Fruit fly (Drosophila melanogaster) whole organism, embryonic: ENCODE measurements around the gene Tcs6.
A peak's percentile ranks its signal among the peaks of the same experiment; 100 is the strongest.

Source experiments
- Abd-B ChIP-seq: fragments of 200-800 bp; sonication (Bioruptor generic); optimal IDR thresholded peaks from 2 replicates; lab custom pipeline; 2018; ENCODE audit warnings: missing biosample characterization, mild to moderate bottlenecking, missing genetic modification characterization, moderate library complexity
- CG10209 ChIP-seq: fragments of 200-800 bp; sonication (Bioruptor generic); optimal IDR thresholded peaks from 3 replicates; lab custom pipeline; 2017; ENCODE audit warnings: missing biosample characterization, mild to moderate bottlenecking, missing genetic modification characterization, missing genetic modification reagents
- CG10959 ChIP-seq: fragments of 200-800 bp; sonication (Bioruptor generic); IDR thresholded peaks from 2 replicates; pipeline ENCODE4 v1.3.6; 2022; ENCODE audit warnings: missing biosample characterization, missing genetic modification characterization
- CG12155 ChIP-seq: fragments of 200-800 bp; sonication (Bioruptor generic); optimal IDR thresholded peaks from 3 replicates; lab custom pipeline; 2016; ENCODE audit warnings: missing biosample characterization, missing genetic modification characterization
- CG12659 ChIP-seq: fragments of 200-800 bp; sonication (Bioruptor generic); optimal IDR thresholded peaks from 3 replicates; lab custom pipeline; 2017; ENCODE audit warnings: mild to moderate bottlenecking, missing biosample characterization, missing genetic modification reagents, missing genetic modification characterization
- CG12769 ChIP-seq: fragments of 200-800 bp; sonication (Bioruptor generic); optimal IDR thresholded peaks from 2 replicates; lab custom pipeline; 2019; ENCODE audit warnings: missing biosample characterization, mild to moderate bottlenecking, missing genetic modification characterization, moderate library complexity
- CG13296 ChIP-seq: fragments of 200-800 bp; sonication (Bioruptor generic); optimal IDR thresholded peaks from 3 replicates; lab custom pipeline; 2018; ENCODE audit warnings: missing biosample characterization, mild to moderate bottlenecking, missing genetic modification characterization
- CG1529 ChIP-seq: fragments of 200-800 bp; sonication (Bioruptor generic); optimal IDR thresholded peaks from 3 replicates; lab custom pipeline; 2018; ENCODE audit warnings: missing biosample characterization, missing genetic modification characterization
- CG16863 ChIP-seq: fragments of 200-800 bp; sonication (Bioruptor generic); optimal IDR thresholded peaks from 3 replicates; lab custom pipeline; 2016; ENCODE audit warnings: missing biosample characterization, missing genetic modification characterization
- CG17568 ChIP-seq: fragments of 200-800 bp; sonication (Bioruptor generic); optimal IDR thresholded peaks from 2 replicates; lab custom pipeline; 2018; ENCODE audit warnings: missing biosample characterization, mild to moderate bottlenecking, missing genetic modification characterization, moderate library complexity
- CG2202 ChIP-seq: fragments of 200-800 bp; sonication (Bioruptor generic); optimal IDR thresholded peaks from 2 replicates; lab custom pipeline; 2018; ENCODE audit warnings: missing biosample characterization, mild to moderate bottlenecking, missing genetic modification characterization
- CG2678 ChIP-seq: fragments of 200-800 bp; sonication (Bioruptor generic); optimal IDR thresholded peaks from 3 replicates; lab custom pipeline; 2019; ENCODE audit warnings: missing biosample characterization, mild to moderate bottlenecking, missing genetic modification characterization, moderate library complexity
- CG30431 ChIP-seq: fragments of 200-800 bp; sonication (Bioruptor generic); optimal IDR thresholded peaks from 2 replicates; lab custom pipeline; 2017; ENCODE audit warnings: missing biosample characterization, missing genetic modification characterization
- CG31441 ChIP-seq: fragments of 200-800 bp; sonication (Bioruptor generic); IDR thresholded peaks from 2 replicates; pipeline ENCODE4 v1.3.6; 2022; ENCODE audit warnings: missing biosample characterization, missing genetic modification characterization
- CG32772 ChIP-seq: fragments of 200-800 bp; sonication (Bioruptor generic); IDR thresholded peaks from 2 replicates; pipeline ENCODE4 v1.3.6; 2022; ENCODE audit warnings: missing biosample characterization, missing genetic modification characterization
- CG3847 ChIP-seq: fragments of 200-800 bp; sonication (Bioruptor generic); IDR thresholded peaks from 2 replicates; pipeline ENCODE4 v1.3.6; 2022; ENCODE audit warnings: missing biosample characterization, missing genetic modification characterization
- CG4328 ChIP-seq: fragments of 200-800 bp; sonication (Bioruptor generic); optimal IDR thresholded peaks from 3 replicates; lab custom pipeline; 2017; ENCODE audit warnings: missing biosample characterization, missing genetic modification reagents, missing genetic modification characterization
- CG6175 ChIP-seq: fragments of 200-800 bp; sonication (Bioruptor generic); IDR thresholded peaks from 3 replicates; pipeline ENCODE4 v1.3.6; 2022; ENCODE audit warnings: missing biosample characterization, missing genetic modification characterization
- CG6765 ChIP-seq: fragments of 200-800 bp; sonication (Bioruptor generic); optimal IDR thresholded peaks from 3 replicates; lab custom pipeline; 2017; ENCODE audit warnings: missing biosample characterization, mild to moderate bottlenecking, missing genetic modification characterization
- CG8924 ChIP-seq: fragments of 200-800 bp; optimal IDR thresholded peaks from 3 replicates; lab custom pipeline; 2019; ENCODE audit warnings: missing biosample characterization, mild to moderate bottlenecking, missing genetic modification characterization, moderate library complexity
- CG8944 ChIP-seq: fragments of 200-800 bp; sonication (Bioruptor generic); optimal IDR thresholded peaks from 3 replicates; lab custom pipeline; 2016; ENCODE audit warnings: missing biosample characterization, missing genetic modification characterization
- CG9727 ChIP-seq: fragments of 200-800 bp; sonication (Bioruptor generic); optimal IDR thresholded peaks from 3 replicates; lab custom pipeline; 2017; ENCODE audit warnings: missing biosample characterization, mild to moderate bottlenecking, missing genetic modification characterization
- Chrac-16 ChIP-seq: fragments of 200-800 bp; sonication (Bioruptor generic); optimal IDR thresholded peaks from 3 replicates; lab custom pipeline; 2016; ENCODE audit warnings: missing biosample characterization, missing genetic modification characterization
- CoRest ChIP-seq: fragments of 200-800 bp; sonication (Bioruptor generic); optimal IDR thresholded peaks from 3 replicates; lab custom pipeline; 2018; ENCODE audit warnings: missing biosample characterization, mild to moderate bottlenecking, missing genetic modification characterization, moderate library complexity
- Dfd ChIP-seq, 2 experiments: fragments of >200 bp; optimal IDR thresholded peaks; 2 replicates each; lab custom pipeline; 2017; ENCODE audit warnings: missing biosample characterization in 2 of 2, missing genetic modification characterization in 2 of 2
- HLH4C ChIP-seq: fragments of 200-800 bp; sonication (Bioruptor generic); IDR thresholded peaks from 3 replicates; pipeline ENCODE4 v1.3.6; 2022; ENCODE audit warnings: missing biosample characterization, missing genetic modification characterization; ENCODE audit not compliant: partially characterized antibody
- HLH54F ChIP-seq: fragments of 200-800 bp; sonication (Bioruptor generic); optimal IDR thresholded peaks from 3 replicates; lab custom pipeline; 2016; ENCODE audit warnings: missing biosample characterization, missing genetic modification characterization
- Hr3 ChIP-seq: fragments of 200-800 bp; sonication (Bioruptor generic); optimal IDR thresholded peaks from 3 replicates; lab custom pipeline; 2016; ENCODE audit warnings: missing biosample characterization, missing genetic modification characterization
- Hr51 ChIP-seq, 2 experiments: fragments of 200-800 bp; sonication (Bioruptor generic); optimal IDR thresholded peaks; 2 replicates in 1 of 2; 3 replicates in 1 of 2; lab custom pipeline; 2016 to 2018; ENCODE audit warnings: missing biosample characterization in 2 of 2, missing genetic modification characterization in 2 of 2, mild to moderate bottlenecking in 1 of 2, moderate library complexity in 1 of 2
- MBD-R2 ChIP-seq: fragments of 200-800 bp; sonication (Bioruptor generic); IDR thresholded peaks from 2 replicates; pipeline ENCODE4 v1.3.6; 2022; ENCODE audit warnings: missing biosample characterization, missing genetic modification characterization
- Nf-YC ChIP-seq: fragments of 200-800 bp; optimal IDR thresholded peaks from 3 replicates; lab custom pipeline; 2019; ENCODE audit warnings: missing biosample characterization, mild to moderate bottlenecking, missing genetic modification characterization, moderate library complexity
- Poxn ChIP-seq: fragments of 200-800 bp; sonication (Bioruptor generic); IDR thresholded peaks from 2 replicates; pipeline ENCODE4 v1.3.6; 2022; ENCODE audit warnings: missing biosample characterization, missing genetic modification characterization
- Scr ChIP-seq: fragments of 200-800 bp; sonication (Bioruptor generic); IDR thresholded peaks from 2 replicates; pipeline ENCODE4 v1.3.6; 2022; ENCODE audit warnings: missing biosample characterization, missing genetic modification characterization; ENCODE audit not compliant: partially characterized antibody
- ase ChIP-seq: fragments of 200-800 bp; sonication (Bioruptor generic); IDR thresholded peaks from 3 replicates; pipeline ENCODE4 v1.3.6; 2022; ENCODE audit warnings: missing biosample characterization, missing genetic modification characterization
- cad ChIP-seq: fragments of >200 bp; optimal IDR thresholded peaks from 2 replicates; lab custom pipeline; 2017; ENCODE audit warnings: missing biosample characterization, missing genetic modification characterization
- crol ChIP-seq: fragments of 200-800 bp; sonication (Bioruptor generic); IDR thresholded peaks from 2 replicates; pipeline ENCODE4 v1.3.6; 2022; ENCODE audit warnings: missing biosample characterization, missing genetic modification characterization
- emc ChIP-seq: fragments of 200-800 bp; sonication (Bioruptor generic); optimal IDR thresholded peaks from 2 replicates; lab custom pipeline; 2016; ENCODE audit warnings: missing biosample characterization, missing genetic modification characterization
- exex ChIP-seq: fragments of 200-800 bp; sonication (Bioruptor generic); optimal IDR thresholded peaks from 4 replicates; lab custom pipeline; 2018; ENCODE audit warnings: missing biosample characterization, mild to moderate bottlenecking, missing genetic modification characterization, moderate library complexity
- fd96Cb ChIP-seq: fragments of 200-800 bp; sonication (Bioruptor generic); optimal IDR thresholded peaks from 2 replicates; lab custom pipeline; 2018; ENCODE audit warnings: missing biosample characterization, mild to moderate bottlenecking, missing genetic modification characterization, moderate library complexity
- gsb ChIP-seq: fragments of 200-800 bp; sonication (Bioruptor generic); IDR thresholded peaks from 2 replicates; pipeline ENCODE4 v1.3.6; 2022; ENCODE audit warnings: missing biosample characterization, missing genetic modification characterization
- h ChIP-seq: fragments of >200 bp; optimal IDR thresholded peaks from 2 replicates; lab custom pipeline; 2017
- mld ChIP-seq: fragments of 200-800 bp; sonication (Bioruptor generic); IDR thresholded peaks from 3 replicates; pipeline ENCODE4 v1.3.6; 2022; ENCODE audit warnings: missing biosample characterization, missing genetic modification characterization; ENCODE audit not compliant: partially characterized antibody
- otp ChIP-seq: fragments of 200-800 bp; sonication (Bioruptor generic); IDR thresholded peaks from 3 replicates; pipeline ENCODE4, ENCODE4 v1.3.6; 2022; ENCODE audit warnings: missing biosample characterization, missing genetic modification characterization
- p53 ChIP-seq: fragments of 200-800 bp; sonication (Bioruptor generic); optimal IDR thresholded peaks from 2 replicates; lab custom pipeline; 2016; ENCODE audit warnings: missing biosample characterization, missing genetic modification characterization
- repo ChIP-seq: fragments of 200-800 bp; sonication (Bioruptor generic); optimal IDR thresholded peaks from 2 replicates; lab custom pipeline; 2016; ENCODE audit warnings: missing biosample characterization, missing genetic modification characterization
- tgo ChIP-seq: fragments of 200-800 bp; sonication (Bioruptor generic); IDR thresholded peaks from 3 replicates; pipeline ENCODE4 v1.3.6; 2022; ENCODE audit warnings: missing biosample characterization, missing genetic modification characterization
- toy ChIP-seq: fragments of 200-800 bp; sonication (Bioruptor generic); IDR thresholded peaks from 2 replicates; pipeline ENCODE4 v1.3.6; 2022; ENCODE audit warnings: missing biosample characterization, missing genetic modification characterization
- vnd ChIP-seq: fragments of 200-800 bp; sonication (Bioruptor generic); IDR thresholded peaks from 3 replicates; pipeline ENCODE4 v1.3.6; 2022; ENCODE audit warnings: missing biosample characterization, missing genetic modification characterization; ENCODE audit not compliant: partially characterized antibody
- vvl ChIP-seq: fragments of 200-800 bp; sonication (Bioruptor generic); IDR thresholded peaks from 2 replicates; pipeline ENCODE4 v1.3.6; 2022; ENCODE audit warnings: missing biosample characterization, missing genetic modification characterization

The Tcs6 gene

DNA sequence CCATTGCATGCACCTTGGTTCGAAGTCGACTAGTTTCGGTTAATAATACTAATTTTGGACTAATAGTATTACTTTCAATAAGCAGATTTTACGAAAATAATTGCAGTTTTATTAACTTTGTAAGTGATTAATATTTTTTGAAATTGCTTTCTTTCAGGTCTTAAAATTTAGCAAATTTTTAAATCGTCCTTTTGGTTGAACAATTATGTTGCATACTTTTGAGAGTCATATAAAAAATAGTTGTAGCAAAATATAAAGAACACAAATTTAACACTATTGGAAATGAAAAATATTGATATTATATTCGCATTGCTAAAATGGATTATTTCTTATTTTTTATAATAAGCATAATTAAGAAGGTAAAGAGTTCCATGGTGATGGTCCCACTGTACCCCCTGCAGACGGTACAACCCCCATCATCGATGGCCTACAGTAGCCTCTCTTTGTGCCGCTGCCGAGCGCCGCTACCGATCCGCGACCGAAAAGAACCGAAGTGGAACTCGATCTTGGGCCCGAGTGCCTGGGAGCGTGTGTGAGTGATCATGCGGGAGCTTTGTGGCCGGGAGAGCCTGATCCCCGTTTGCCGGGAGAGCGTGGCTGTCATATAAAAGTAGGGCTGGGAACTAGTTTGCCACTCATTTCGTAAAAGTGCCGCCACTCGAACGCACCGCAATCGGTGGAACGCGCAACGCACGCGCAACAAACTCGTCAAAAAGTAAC lies 36.7 kb downstream of the Tcs6 start (continued):
- peak; percentile 54 for TF ChIP-seq crol
- peak; percentile 61; the same call in 1 of the 2 replicates for TF ChIP-seq gsb (GFP tag; lab: Robert Waterston, UW)
- peak; percentile 74 for TF ChIP-seq vvl (GFP tag; lab: Robert Waterston, UW)
- TF ChIP-seq exex (tag; lab: Kevin White, UChicago): peak; percentile 66
- peak; percentile 8 for TF ChIP-seq Nf-YC (tag; lab: Kevin White, UChicago)
- TF ChIP-seq CG12659 (GFP tag; lab: Kevin White, UChicago): peak; percentile 97
- TF ChIP-seq CG1529 (GFP tag; lab: Kevin White, UChicago): peak; percentile 93
- no peak for TF ChIP-seq Dfd (GFP tag; optimal IDR thresholded peaks at IDR 0.05; lab: Kevin White, UChicago)
- peak; percentile 64; the same call in 2 of the 3 replicates for TF ChIP-seq ase (GFP tag; lab: Robert Waterston, UW)
- TF ChIP-seq Poxn (GFP tag; lab: Robert Waterston, UW): peak; percentile 55
- TF ChIP-seq CG6175: peak; percentile 61; the same call in 1 of the 3 replicates
- TF ChIP-seq CG10959 (GFP tag; lab: Robert Waterston, UW): peak; percentile 71
- peak; percentile 10; the same call in 1 of the 3 replicates for TF ChIP-seq otp (GFP tag; lab: Robert Waterston, UW)
- peak; percentile 87 for TF ChIP-seq tgo (GFP tag; lab: Robert Waterston, UW)
- TF ChIP-seq CG17568 (GFP tag; lab: Kevin White, UChicago): peak; percentile 81
- no peak for TF ChIP-seq cad (GFP tag; lab: Kevin White, UChicago)
- peak; percentile 76 for TF ChIP-seq HLH54F
- TF ChIP-seq CG6765 (GFP tag; lab: Kevin White, UChicago): peak; percentile 87
- peak; percentile 96 for TF ChIP-seq fd96Cb (tag; lab: Kevin White, UChicago)
- peak; percentile 58 to 97 for TF ChIP-seq Hr51 (GFP tag; optimal IDR thresholded peaks at IDR 0.05; lab: Kevin White, UChicago)
- peak; percentile 98 for TF ChIP-seq CG2678
- peak; percentile 15; the same call in 1 of the 2 replicates for TF ChIP-seq Scr (GFP tag; lab: Robert Waterston, UW)
- TF ChIP-seq p53: peak; percentile 52
- TF ChIP-seq CG31441 (GFP tag; lab: Robert Waterston, UW): peak; percentile 99
- peak; percentile 96 for TF ChIP-seq CG8924 (tag; lab: Kevin White, UChicago)
- TF ChIP-seq CG30431 (GFP tag; lab: Kevin White, UChicago): peak; percentile 92
- TF ChIP-seq vnd (GFP tag; lab: Robert Waterston, UW): 0 out of 3 replicates have a peak, but pooled peaks have one; percentile 33
- peak; percentile 88 for TF ChIP-seq CG13296 (GFP tag; lab: Kevin White, UChicago)
- no peak; the same call in 2 of the 3 replicates for TF ChIP-seq HLH4C (GFP tag; lab: Robert Waterston, UW)
- TF ChIP-seq MBD-R2 (GFP tag; lab: Robert Waterston, UW): no peak
- peak; percentile 93 for TF ChIP-seq Chrac-16 (GFP tag; lab: Kevin White, UChicago)
- TF ChIP-seq emc (GFP tag; lab: Kevin White, UChicago): peak; percentile 47
- peak; percentile 91 for TF ChIP-seq CG16863 (GFP tag; lab: Kevin White, UChicago)
- TF ChIP-seq CG9727 (GFP tag; lab: Kevin White, UChicago): peak; percentile 99
- TF ChIP-seq CG12155: peak; percentile 90
- 0 out of 2 replicates have a peak, but pooled peaks have one; percentile 46 for TF ChIP-seq toy
- TF ChIP-seq CG32772 (GFP tag; lab: Robert Waterston, UW): peak; percentile 79
- TF ChIP-seq Abd-B: peak; percentile 93
- peak; percentile 64 for TF ChIP-seq repo (GFP tag; lab: Kevin White, UChicago)
- TF ChIP-seq CG2202 (tag; lab: Kevin White, UChicago): peak; percentile 86
- peak; percentile 74 for TF ChIP-seq CG8944 (GFP tag; lab: Kevin White, UChicago)
- peak; percentile 98 for TF ChIP-seq CG12769 (tag; lab: Kevin White, UChicago)
- no peak for TF ChIP-seq h
- TF ChIP-seq mld: no peak
- TF ChIP-seq CG3847 (GFP tag; lab: Robert Waterston, UW): peak; percentile 87
- TF ChIP-seq Hr3 (GFP tag; lab: Kevin White, UChicago): peak; percentile 97
- TF ChIP-seq CoRest (tag; lab: Kevin White, UChicago): peak; percentile 99
- TF ChIP-seq CG4328 (GFP tag; lab: Kevin White, UChicago): peak; percentile 92
- TF ChIP-seq CG10209 (GFP tag; lab: Kevin White, UChicago): peak; percentile 97
